Fruit fly (Drosophila melanogaster) whole organism, adult: Measurements from ENCODE around the gene Gyc88E.

ENCODE experiments used
- CG12768 ChIP-seq: fragments of 200-800 bp; sonication (Bioruptor generic); optimal IDR thresholded peaks from 2 replicates; lab custom pipeline; 2017; ENCODE audit warnings: missing biosample characterization, missing genetic modification characterization, mild to moderate bottlenecking, moderate library complexity, missing genetic modification reagents
- CG14711 ChIP-seq: fragments of 200-800 bp; sonication (Bioruptor generic); optimal IDR thresholded peaks from 2 replicates; lab custom pipeline; 2018; ENCODE audit warnings: missing biosample characterization, mild to moderate bottlenecking, missing genetic modification characterization, moderate library complexity
- CG1620 ChIP-seq: fragments of 200-800 bp; sonication (Bioruptor generic); optimal IDR thresholded peaks from 2 replicates; lab custom pipeline; 2016; ENCODE audit warnings: missing biosample characterization, missing genetic modification characterization
- CG33017 ChIP-seq: fragments of 200-800 bp; sonication (Bioruptor generic); optimal IDR thresholded peaks from 2 replicates; lab custom pipeline; 2018; ENCODE audit warnings: missing biosample characterization, mild to moderate bottlenecking, missing genetic modification characterization, moderate library complexity
- CG5204 ChIP-seq: fragments of 200-800 bp; sonication (Bioruptor generic); optimal IDR thresholded peaks from 2 replicates; lab custom pipeline; 2016; ENCODE audit warnings: missing biosample characterization, missing genetic modification characterization
- CG7101 ChIP-seq: fragments of 200-800 bp; sonication (Bioruptor generic); optimal IDR thresholded peaks from 2 replicates; lab custom pipeline; 2018; ENCODE audit warnings: missing biosample characterization, mild to moderate bottlenecking, missing genetic modification characterization, moderate library complexity
- Crg-1 ChIP-seq: fragments of 200-800 bp; sonication (Bioruptor generic); optimal IDR thresholded peaks from 2 replicates; lab custom pipeline; 2016; ENCODE audit warnings: missing biosample characterization, missing genetic modification characterization
- Hr96 ChIP-seq: fragments of 200-800 bp; sonication (Bioruptor generic); optimal IDR thresholded peaks from 2 replicates; lab custom pipeline; 2016; ENCODE audit warnings: missing biosample characterization, missing genetic modification characterization
- bab1 ChIP-seq: fragments of 200-800 bp; sonication (Bioruptor generic); optimal IDR thresholded peaks from 3 replicates; lab custom pipeline; 2019; ENCODE audit warnings: missing biosample characterization, mild to moderate bottlenecking, missing genetic modification characterization, moderate library complexity
- cic ChIP-seq: fragments of 200-800 bp; sonication (Bioruptor generic); optimal IDR thresholded peaks from 2 replicates; lab custom pipeline; 2017; ENCODE audit warnings: missing biosample characterization, mild to moderate bottlenecking, missing genetic modification characterization, moderate library complexity
- kay ChIP-seq: fragments of 200-800 bp; sonication (Bioruptor generic); peaks from one replicate; lab custom pipeline; 2016; ENCODE audit warnings: missing biosample characterization, missing genetic modification characterization, borderline replicate concordance
- ovo ChIP-seq: fragments of 200-800 bp; sonication (Bioruptor generic); optimal IDR thresholded peaks from 2 replicates; lab custom pipeline; 2016; ENCODE audit warnings: missing biosample characterization, missing genetic modification characterization
- pad ChIP-seq: fragments of 200-800 bp; sonication (Bioruptor generic); optimal IDR thresholded peaks from 3 replicates; lab custom pipeline; 2017; ENCODE audit warnings: missing biosample characterization, missing genetic modification characterization, mild to moderate bottlenecking, moderate library complexity, missing genetic modification reagents
- toe ChIP-seq: fragments of 200-800 bp; sonication (Bioruptor generic); optimal IDR thresholded peaks from 2 replicates; lab custom pipeline; 2016; ENCODE audit warnings: missing biosample characterization, missing genetic modification characterization

DNA sequence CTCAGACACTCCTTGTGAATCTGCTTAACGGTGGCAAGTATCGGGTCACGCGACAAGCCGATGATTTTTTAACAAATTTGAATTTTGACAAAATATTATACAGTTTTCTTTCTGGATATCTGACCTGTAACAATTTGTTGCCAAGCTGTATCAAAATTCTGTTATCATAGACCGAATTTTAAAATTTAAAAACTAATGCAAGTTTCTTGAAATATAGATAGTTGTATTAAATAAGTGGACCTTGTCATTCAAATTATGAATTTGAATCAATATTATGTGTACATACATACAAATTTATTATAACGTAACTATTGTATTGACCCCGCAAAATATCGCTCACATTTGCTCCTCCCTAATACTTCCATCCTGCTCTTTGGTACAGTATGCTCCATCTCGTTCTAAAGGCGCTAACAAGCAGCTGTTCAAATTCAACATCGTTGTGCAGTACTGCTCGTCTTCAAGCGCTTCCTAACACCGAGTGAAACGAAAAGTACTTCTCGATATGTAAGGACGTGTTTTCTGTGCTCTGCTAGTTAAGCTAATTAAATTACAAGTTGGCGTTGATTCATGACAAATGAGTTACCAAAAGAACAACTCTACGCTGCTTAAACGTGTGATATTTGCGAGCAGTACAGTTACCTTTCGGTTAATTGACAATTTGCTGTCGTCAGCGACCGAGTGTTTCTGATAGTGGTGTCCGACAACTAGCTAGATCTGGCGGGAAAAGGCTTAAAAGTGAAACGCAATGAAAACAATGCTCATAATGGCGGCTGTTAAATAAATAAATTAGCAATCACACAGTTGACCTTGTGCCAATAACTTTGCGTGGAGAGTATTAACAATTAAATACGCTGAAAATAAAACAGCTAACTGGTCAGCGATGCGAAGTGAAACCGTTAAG, 46.2 kb downstream of the Gyc88E start, which contains the start of the genes Kpc1 and CG42542:
- TF ChIP-seq CG7101 (tag; lab: Kevin White, UChicago) = peak; percentile 75
- peak; percentile 94 for TF ChIP-seq kay
- peak; percentile 85 for TF ChIP-seq CG1620 (GFP tag; lab: Kevin White, UChicago)
- TF ChIP-seq cic (GFP tag; lab: Kevin White, UChicago) = peak; percentile 58
- peak; percentile 89 for TF ChIP-seq toe (GFP tag; lab: Kevin White, UChicago)
- peak; percentile 53 for TF ChIP-seq CG33017
- TF ChIP-seq Crg-1 = peak; percentile 72
- peak; percentile 73 for TF ChIP-seq Hr96 (GFP tag; lab: Kevin White, UChicago)
- peak; percentile 76 for TF ChIP-seq CG12768
- TF ChIP-seq CG5204 = peak; percentile 79
- TF ChIP-seq CG14711 (tag; lab: Kevin White, UChicago) = peak; percentile 52
- peak; percentile 72 for TF ChIP-seq ovo
- TF ChIP-seq pad (GFP tag; lab: Kevin White, UChicago) = peak; percentile 85
- peak; percentile 25 for TF ChIP-seq bab1
